Fruit fly (Drosophila melanogaster): ENCODE results near the gene Rint1.

Gene Rint1

dm6 chr3L:7323348-7323747, at the start of gene Rint1, which contains the start of gene RhoGEF4:
TSS of gene Rint1 (plus strand) at chr3L:7323619.
TSS of gene RhoGEF4 (minus strand) at chr3L:7323411.
- TF ChIP-seq D1 (tag; optimal IDR thresholded peaks at IDR 0.05), result no peak
- no peak for TF ChIP-seq CG14655 (GFP tag; optimal IDR thresholded peaks at IDR 0.05)
- peak; percentile 43; the same call in 1 of the 3 replicates for TF ChIP-seq fd96Ca (GFP tag; IDR thresholded peaks at IDR 0.05)
- TF ChIP-seq CG17806 (tag; optimal IDR thresholded peaks at IDR 0.05), result peak; percentile 16
- no peak for TF ChIP-seq rn (GFP tag; IDR thresholded peaks at IDR 0.05)
- TF ChIP-seq CG10348 (GFP tag; IDR thresholded peaks at IDR 0.05), result no peak
- TF ChIP-seq CG8159 (tag; optimal IDR thresholded peaks at IDR 0.05), result peak; percentile 62
- TF ChIP-seq CG32121 (GFP tag; IDR thresholded peaks at IDR 0.05), result peak; percentile 43; the same call in 1 of the 2 replicates
- peak; percentile 36 for TF ChIP-seq CG9948 (tag; optimal IDR thresholded peaks at IDR 0.05)
- TF ChIP-seq Ets98B (GFP tag; IDR thresholded peaks at IDR 0.05), result no peak
- no peak for TF ChIP-seq Pif1A (GFP tag; optimal IDR thresholded peaks at IDR 0.05)
- TF ChIP-seq EcR (GFP tag; optimal IDR thresholded peaks at IDR 0.05), result no peak
- no peak for TF ChIP-seq CG12605 (GFP tag; IDR thresholded peaks at IDR 0.05)
- TF ChIP-seq Pif1B (GFP tag; optimal IDR thresholded peaks at IDR 0.05), result no peak
- TF ChIP-seq CG8301 (tag; optimal IDR thresholded peaks at IDR 0.05), result no peak
- no peak for TF ChIP-seq CG34367 (tag; optimal IDR thresholded peaks at IDR 0.05)
- TF ChIP-seq gl (tag; optimal IDR thresholded peaks at IDR 0.05), result no peak
- TF ChIP-seq CG4496 (GFP tag; IDR thresholded peaks at IDR 0.05), result 0 out of 3 replicates have a peak, but pooled peaks have one; percentile 30
- peak; percentile 40 for TF ChIP-seq CG15710 (tag; optimal IDR thresholded peaks at IDR 0.05)
- TF ChIP-seq CG13204 (GFP tag; optimal IDR thresholded peaks at IDR 0.05), result no peak
- TF ChIP-seq Snoo (tag; optimal IDR thresholded peaks at IDR 0.05), result no peak

- TF ChIP-seq CG14655 (GFP tag; optimal IDR thresholded peaks at IDR 0.05) (peak; percentile 45), Pif1A (GFP tag; optimal IDR thresholded peaks at IDR 0.05) (peak; percentile 16), D1 (tag; optimal IDR thresholded peaks at IDR 0.05) (no peak), CG13204 (GFP tag; optimal IDR thresholded peaks at IDR 0.05) (no peak), gl (tag; optimal IDR thresholded peaks at IDR 0.05) (no peak), CG8159 (tag; optimal IDR thresholded peaks at IDR 0.05) (no peak), fd96Ca (GFP tag; IDR thresholded peaks at IDR 0.05) (0 out of 3 replicates have a peak, but pooled peaks have one; percentile 8)
These were observed 39.9 kb upstream of the Rint1 start for dm6 chr3L:7283541-7283940.

DNA sequence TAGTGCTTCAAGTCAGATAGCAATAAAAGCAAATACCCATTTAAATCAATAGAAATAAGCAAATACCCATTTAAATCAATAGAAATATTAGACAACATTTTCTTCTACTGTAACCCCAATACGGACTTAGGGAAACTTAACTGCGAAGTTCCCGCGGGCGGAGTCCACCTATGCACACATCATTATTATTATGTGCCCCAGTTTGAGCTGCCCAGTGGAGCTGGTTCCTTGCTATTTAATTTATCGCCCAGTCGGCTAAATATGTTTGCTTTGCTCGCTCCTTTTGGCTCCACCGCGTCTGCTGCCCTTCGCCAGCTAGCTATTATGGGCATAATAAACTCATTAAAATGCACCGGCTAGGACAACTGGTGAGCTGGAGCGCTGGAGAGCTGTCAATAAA, 22.8 kb upstream of the Rint1 start:
- TF ChIP-seq CG8301 (tag; optimal IDR thresholded peaks at IDR 0.05) (no peak), CG17806 (tag; optimal IDR thresholded peaks at IDR 0.05) (no peak), CG14655 (GFP tag; optimal IDR thresholded peaks at IDR 0.05) (no peak), fd96Ca (GFP tag; IDR thresholded peaks at IDR 0.05) (no peak), D1 (tag; optimal IDR thresholded peaks at IDR 0.05) (no peak), gl (tag; optimal IDR thresholded peaks at IDR 0.05) (no peak), Ets98B (GFP tag; IDR thresholded peaks at IDR 0.05) (no peak), EcR (GFP tag; optimal IDR thresholded peaks at IDR 0.05) (no peak), CG8159 (tag; optimal IDR thresholded peaks at IDR 0.05) (no peak), CG10348 (GFP tag; IDR thresholded peaks at IDR 0.05) (no peak), CG9948 (tag; optimal IDR thresholded peaks at IDR 0.05) (no peak), Pif1A (GFP tag; optimal IDR thresholded peaks at IDR 0.05) (no peak), CG15710 (tag; optimal IDR thresholded peaks at IDR 0.05) (no peak), Pif1B (GFP tag; optimal IDR thresholded peaks at IDR 0.05) (no peak), CG32121 (GFP tag; IDR thresholded peaks at IDR 0.05) (no peak), CG4496 (GFP tag; IDR thresholded peaks at IDR 0.05) (no peak), rn (GFP tag; IDR thresholded peaks at IDR 0.05) (no peak), CG12605 (GFP tag; IDR thresholded peaks at IDR 0.05) (no peak), Snoo (tag; optimal IDR thresholded peaks at IDR 0.05) (no peak)

DNA sequence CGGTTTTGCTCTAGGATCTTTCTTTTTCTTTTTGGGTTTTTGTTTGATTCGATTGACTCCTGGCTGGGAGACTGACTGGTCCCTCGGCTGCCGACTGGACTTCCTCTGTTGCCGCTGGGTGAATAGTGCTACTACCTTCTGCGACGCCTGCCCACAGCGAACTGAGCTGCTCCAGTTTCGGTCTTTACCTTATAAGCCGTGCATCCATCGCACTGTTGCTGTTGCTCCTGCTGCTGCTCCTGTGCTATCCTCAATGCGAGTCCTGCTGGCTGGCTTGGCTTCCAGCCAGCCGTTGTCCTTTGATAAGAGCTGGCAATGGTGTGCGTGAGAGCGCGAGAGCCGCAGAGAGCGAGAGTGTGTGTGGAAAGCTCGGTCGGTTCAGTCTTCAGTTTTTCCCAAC, 10.7 kb upstream of the Rint1 start, which contains the start of gene unc-13-4A:
TSS of gene unc-13-4A (minus strand) at position 143 of the 400 bp plus-strand sequence.
- TF ChIP-seq CG8301 (tag; optimal IDR thresholded peaks at IDR 0.05) (no peak), CG9948 (tag; optimal IDR thresholded peaks at IDR 0.05) (no peak), CG34367 (tag; optimal IDR thresholded peaks at IDR 0.05) (no peak), gl (tag; optimal IDR thresholded peaks at IDR 0.05) (no peak), CG8159 (tag; optimal IDR thresholded peaks at IDR 0.05) (no peak), EcR (GFP tag; optimal IDR thresholded peaks at IDR 0.05) (no peak), Pif1A (GFP tag; optimal IDR thresholded peaks at IDR 0.05) (no peak), CG32121 (GFP tag; IDR thresholded peaks at IDR 0.05) (no peak), CG15710 (tag; optimal IDR thresholded peaks at IDR 0.05) (no peak), D1 (tag; optimal IDR thresholded peaks at IDR 0.05) (no peak), Pif1B (GFP tag; optimal IDR thresholded peaks at IDR 0.05) (no peak), CG10348 (GFP tag; IDR thresholded peaks at IDR 0.05) (no peak), CG14655 (GFP tag; optimal IDR thresholded peaks at IDR 0.05) (no peak), Snoo (tag; optimal IDR thresholded peaks at IDR 0.05) (no peak), Ets98B (GFP tag; IDR thresholded peaks at IDR 0.05) (no peak), rn (GFP tag; IDR thresholded peaks at IDR 0.05) (no peak), CG13204 (GFP tag; optimal IDR thresholded peaks at IDR 0.05) (no peak)

DNA sequence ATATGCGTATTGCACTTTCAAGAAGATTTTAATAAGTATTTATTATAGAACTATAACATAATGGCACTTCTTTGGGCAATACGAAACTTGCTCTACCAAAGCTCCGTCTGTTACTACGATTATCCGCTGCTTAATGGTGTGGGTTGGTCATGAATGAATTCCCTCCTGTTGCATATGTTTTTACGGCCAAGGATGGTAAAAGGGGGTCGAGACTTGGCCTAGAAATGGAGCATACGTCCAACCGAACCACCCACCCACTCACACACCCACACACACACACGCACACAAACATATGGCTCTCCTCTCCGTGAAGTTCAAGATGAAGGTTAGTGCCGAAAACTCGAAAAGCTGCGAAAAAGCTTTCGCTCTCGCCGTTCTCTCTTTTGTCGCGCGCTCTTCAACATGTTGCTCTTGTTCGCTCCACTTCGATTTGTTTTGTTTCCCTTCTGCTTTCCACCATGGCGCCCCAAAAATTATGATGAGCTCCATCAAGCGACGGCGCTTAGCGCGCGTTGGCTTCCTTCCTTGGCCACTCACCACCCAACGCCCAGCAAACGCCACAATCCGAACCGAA, 9.8 kb upstream of the Rint1 start:
- TF ChIP-seq CG8301 (tag; optimal IDR thresholded peaks at IDR 0.05), result no peak
- TF ChIP-seq CG12605 (GFP tag; IDR thresholded peaks at IDR 0.05), result no peak
- TF ChIP-seq Ets98B (GFP tag; IDR thresholded peaks at IDR 0.05), result no peak
- no peak for TF ChIP-seq Pif1B (GFP tag; optimal IDR thresholded peaks at IDR 0.05)
- TF ChIP-seq CG10348 (GFP tag; IDR thresholded peaks at IDR 0.05), result no peak
- TF ChIP-seq D1 (tag; optimal IDR thresholded peaks at IDR 0.05), result no peak
- no peak for TF ChIP-seq fd96Ca (GFP tag; IDR thresholded peaks at IDR 0.05)
- TF ChIP-seq CG8159 (tag; optimal IDR thresholded peaks at IDR 0.05), result no peak
- TF ChIP-seq CG4496 (GFP tag; IDR thresholded peaks at IDR 0.05), result no peak
- no peak for TF ChIP-seq EcR (GFP tag; optimal IDR thresholded peaks at IDR 0.05)

dm6 chr3L:7314133-7314532, 9.3 kb upstream of the Rint1 start:
- TF ChIP-seq CG14655 (GFP tag; optimal IDR thresholded peaks at IDR 0.05) (no peak), CG13204 (GFP tag; optimal IDR thresholded peaks at IDR 0.05) (no peak), CG8159 (tag; optimal IDR thresholded peaks at IDR 0.05) (no peak), CG9948 (tag; optimal IDR thresholded peaks at IDR 0.05) (no peak), CG32121 (GFP tag; IDR thresholded peaks at IDR 0.05) (no peak), rn (GFP tag; IDR thresholded peaks at IDR 0.05) (no peak), Ets98B (GFP tag; IDR thresholded peaks at IDR 0.05) (no peak), fd96Ca (GFP tag; IDR thresholded peaks at IDR 0.05) (no peak), CG10348 (GFP tag; IDR thresholded peaks at IDR 0.05) (no peak), Pif1A (GFP tag; optimal IDR thresholded peaks at IDR 0.05) (no peak), CG34367 (tag; optimal IDR thresholded peaks at IDR 0.05) (no peak), D1 (tag; optimal IDR thresholded peaks at IDR 0.05) (no peak), Pif1B (GFP tag; optimal IDR thresholded peaks at IDR 0.05) (no peak), CG8301 (tag; optimal IDR thresholded peaks at IDR 0.05) (no peak), CG17806 (tag; optimal IDR thresholded peaks at IDR 0.05) (no peak), CG12605 (GFP tag; IDR thresholded peaks at IDR 0.05) (no peak), Snoo (tag; optimal IDR thresholded peaks at IDR 0.05) (no peak), CG15710 (tag; optimal IDR thresholded peaks at IDR 0.05) (no peak)

All from whole organism, pupa.